Fruit fly (Drosophila melanogaster) whole organism, embryonic: ENCODE results near the gene MtnE.

ENCODE experiments used
- Ada2b ChIP-seq: fragments of 200-800 bp; sonication (Bioruptor generic); IDR thresholded peaks from 2 replicates; pipeline ENCODE4 v1.3.6; 2022; ENCODE audit warnings: missing biosample characterization, missing genetic modification characterization
- Aef1 ChIP-seq: fragments of 200-800 bp; sonication (Bioruptor generic); IDR thresholded peaks from 3 replicates; pipeline ENCODE4 v1.3.6; 2022; ENCODE audit warnings: missing biosample characterization, missing genetic modification characterization
- Atf-2 ChIP-seq: fragments of 200-800 bp; sonication (Bioruptor generic); optimal IDR thresholded peaks from 2 replicates; lab custom pipeline; 2016; ENCODE audit warnings: missing biosample characterization, missing genetic modification characterization
- Bgb ChIP-seq: fragments of 200-800 bp; sonication (Bioruptor generic); IDR thresholded peaks from 2 replicates; pipeline ENCODE4 v1.3.6; 2022; ENCODE audit warnings: missing biosample characterization, missing genetic modification characterization; ENCODE audit not compliant: partially characterized antibody
- CG10274 ChIP-seq: fragments of 200-800 bp; sonication (Bioruptor generic); optimal IDR thresholded peaks from 3 replicates; lab custom pipeline; 2017; ENCODE audit warnings: missing biosample characterization, mild to moderate bottlenecking, missing genetic modification characterization
- CG10543 ChIP-seq: fragments of 200-800 bp; sonication (Bioruptor generic); optimal IDR thresholded peaks from 3 replicates; lab custom pipeline; 2017; ENCODE audit warnings: missing biosample characterization, mild to moderate bottlenecking, missing genetic modification characterization, moderate library complexity
- CG10654 ChIP-seq: fragments of 200-800 bp; sonication (Bioruptor generic); optimal IDR thresholded peaks from 2 replicates; lab custom pipeline; 2016; ENCODE audit warnings: missing biosample characterization, missing genetic modification characterization
- CG11504 ChIP-seq: fragments of 200-800 bp; sonication (Bioruptor generic); optimal IDR thresholded peaks from 3 replicates; lab custom pipeline; 2019; ENCODE audit warnings: missing biosample characterization, mild to moderate bottlenecking, missing genetic modification characterization, moderate library complexity
- CG11695 ChIP-seq: fragments of 200-800 bp; sonication (Bioruptor generic); IDR thresholded peaks from 3 replicates; pipeline ENCODE4 v1.3.6; 2022; ENCODE audit warnings: missing biosample characterization, missing genetic modification characterization
- CG12769 ChIP-seq: fragments of 200-800 bp; sonication (Bioruptor generic); optimal IDR thresholded peaks from 2 replicates; lab custom pipeline; 2019; ENCODE audit warnings: missing biosample characterization, mild to moderate bottlenecking, missing genetic modification characterization, moderate library complexity
- CG13424 ChIP-seq: fragments of 200-800 bp; sonication (Bioruptor generic); optimal IDR thresholded peaks from 2 replicates; lab custom pipeline; 2019; ENCODE audit warnings: missing biosample characterization, mild to moderate bottlenecking, missing genetic modification characterization, moderate library complexity
- CG16863 ChIP-seq: fragments of 200-800 bp; sonication (Bioruptor generic); optimal IDR thresholded peaks from 3 replicates; lab custom pipeline; 2016; ENCODE audit warnings: missing biosample characterization, missing genetic modification characterization
- CG17361 ChIP-seq: fragments of 200-800 bp; sonication (Bioruptor generic); IDR thresholded peaks from 3 replicates; pipeline ENCODE4 v1.3.6; 2022; ENCODE audit warnings: missing biosample characterization, missing genetic modification characterization
- CG17802 ChIP-seq: fragments of 200-800 bp; sonication (Bioruptor generic); optimal IDR thresholded peaks from 2 replicates; lab custom pipeline; 2018; ENCODE audit warnings: missing biosample characterization, mild to moderate bottlenecking, missing genetic modification characterization, moderate library complexity
- CG2678 ChIP-seq: fragments of 200-800 bp; sonication (Bioruptor generic); optimal IDR thresholded peaks from 3 replicates; lab custom pipeline; 2019; ENCODE audit warnings: missing biosample characterization, mild to moderate bottlenecking, missing genetic modification characterization, moderate library complexity
- CG34224 ChIP-seq: fragments of 200-800 bp; sonication (Bioruptor generic); IDR thresholded peaks from 3 replicates; pipeline ENCODE4 v1.3.6; 2022; ENCODE audit warnings: missing biosample characterization, missing genetic modification characterization; ENCODE audit not compliant: partially characterized antibody
- CG4360 ChIP-seq: fragments of 200-800 bp; sonication (Bioruptor generic); IDR thresholded peaks from 2 replicates; pipeline ENCODE4 v1.3.6; 2022; ENCODE audit warnings: missing biosample characterization, missing genetic modification characterization
- CG7745 ChIP-seq: fragments of 200-800 bp; sonication (Bioruptor generic); optimal IDR thresholded peaks from 2 replicates; lab custom pipeline; 2018; ENCODE audit warnings: missing biosample characterization, mild to moderate bottlenecking, missing genetic modification characterization, moderate library complexity
- CG8290 ChIP-seq, 3 experiments: fragments of 200-800 bp; sonication (Bioruptor generic); optimal IDR thresholded peaks; 2 replicates each; lab custom pipeline; 2016 to 2019; ENCODE audit warnings: missing biosample characterization in 3 of 3, missing genetic modification characterization in 3 of 3, mild to moderate bottlenecking in 2 of 3, moderate library complexity in 1 of 3
- CTCF ChIP-seq: fragments of 200-800 bp; sonication (Bioruptor generic); optimal IDR thresholded peaks from 2 replicates; lab custom pipeline; 2017; ENCODE audit warnings: missing biosample characterization, mild to moderate bottlenecking, missing genetic modification characterization, moderate library complexity
- CoRest ChIP-seq: fragments of 200-800 bp; sonication (Bioruptor generic); optimal IDR thresholded peaks from 3 replicates; lab custom pipeline; 2018; ENCODE audit warnings: missing biosample characterization, mild to moderate bottlenecking, missing genetic modification characterization, moderate library complexity
- D19A ChIP-seq: fragments of 200-800 bp; optimal IDR thresholded peaks from 3 replicates; lab custom pipeline; 2019; ENCODE audit warnings: missing biosample characterization, mild to moderate bottlenecking, missing genetic modification characterization, moderate library complexity
- Dbx ChIP-seq: fragments of 200-800 bp; sonication (Bioruptor generic); IDR thresholded peaks from 3 replicates; pipeline ENCODE4 v1.3.6; 2022; ENCODE audit warnings: missing biosample characterization, missing genetic modification characterization
- Dll ChIP-seq: fragments of 200-800 bp; sonication (Bioruptor generic); IDR thresholded peaks from 4 replicates; pipeline ENCODE4 v1.3.6; 2022; ENCODE audit warnings: missing biosample characterization, missing genetic modification characterization; ENCODE audit not compliant: partially characterized antibody
- Dp ChIP-seq: fragments of 200-800 bp; sonication (Bioruptor generic); optimal IDR thresholded peaks from 2 replicates; lab custom pipeline; 2018; ENCODE audit warnings: missing biosample characterization, mild to moderate bottlenecking, missing genetic modification characterization, moderate library complexity
- Eip74EF ChIP-seq, 2 experiments: fragments of 200-800 bp in 1 of 2; fragments of >200 bp in 1 of 2; sonication (Bioruptor generic) in 1 of 2; optimal IDR thresholded peaks; 2 replicates each; lab custom pipeline; 2017 to 2019; ENCODE audit warnings: missing biosample characterization in 2 of 2, missing genetic modification characterization in 2 of 2, mild to moderate bottlenecking in 1 of 2, moderate library complexity in 1 of 2
- Hr51 ChIP-seq, 2 experiments: fragments of 200-800 bp; sonication (Bioruptor generic); optimal IDR thresholded peaks; 2 replicates in 1 of 2; 3 replicates in 1 of 2; lab custom pipeline; 2016 to 2018; ENCODE audit warnings: missing biosample characterization in 2 of 2, missing genetic modification characterization in 2 of 2, mild to moderate bottlenecking in 1 of 2, moderate library complexity in 1 of 2
- Hr78 ChIP-seq, 2 experiments: fragments of 200-800 bp in 1 of 2; fragments of >200 bp in 1 of 2; sonication (Bioruptor generic) in 1 of 2; optimal IDR thresholded peaks; 2 replicates each; lab custom pipeline; 2017 to 2019; ENCODE audit warnings: missing biosample characterization in 2 of 2, missing genetic modification characterization in 2 of 2, mild to moderate bottlenecking in 1 of 2, moderate library complexity in 1 of 2
- MBD-R2 ChIP-seq: fragments of 200-800 bp; sonication (Bioruptor generic); IDR thresholded peaks from 2 replicates; pipeline ENCODE4 v1.3.6; 2022; ENCODE audit warnings: missing biosample characterization, missing genetic modification characterization
- Med ChIP-seq: fragments of 200-800 bp; sonication (Bioruptor generic); peaks from one replicate; lab custom pipeline; 2016; ENCODE audit warnings: missing biosample characterization, missing genetic modification characterization, mild to moderate bottlenecking, inconsistent platforms, moderate library complexity
- Rx ChIP-seq: fragments of 200-800 bp; sonication (Bioruptor generic); IDR thresholded peaks from 2 replicates; pipeline ENCODE4 v1.3.6; 2022; ENCODE audit warnings: missing biosample characterization, missing genetic modification characterization
- abd-A ChIP-seq: fragments of 200-800 bp; sonication (Bioruptor generic); optimal IDR thresholded peaks from 3 replicates; lab custom pipeline; 2019; ENCODE audit warnings: missing biosample characterization, mild to moderate bottlenecking, missing genetic modification characterization, moderate library complexity
- aop ChIP-seq: fragments of 200-800 bp; sonication (Bioruptor generic); IDR thresholded peaks from 2 replicates; pipeline ENCODE4 v1.3.6; 2022; ENCODE audit warnings: missing biosample characterization, missing genetic modification characterization
- ara ChIP-seq: fragments of 200-800 bp; sonication (Bioruptor generic); IDR thresholded peaks from 2 replicates; pipeline ENCODE4 v1.3.6; 2022; ENCODE audit warnings: missing biosample characterization, missing genetic modification characterization
- cad ChIP-seq: fragments of >200 bp; optimal IDR thresholded peaks from 2 replicates; lab custom pipeline; 2017; ENCODE audit warnings: missing biosample characterization, missing genetic modification characterization
- cg ChIP-seq: fragments of 200-800 bp; sonication (Bioruptor generic); optimal IDR thresholded peaks from 3 replicates; lab custom pipeline; 2019; ENCODE audit warnings: missing biosample characterization, mild to moderate bottlenecking, missing genetic modification characterization, moderate library complexity
- chinmo ChIP-seq: fragments of 200-800 bp; sonication (Bioruptor generic); IDR thresholded peaks from 4 replicates; pipeline ENCODE4 v1.3.6; 2022; ENCODE audit warnings: missing biosample characterization, missing genetic modification characterization; ENCODE audit not compliant: partially characterized antibody
- crol ChIP-seq: fragments of 200-800 bp; sonication (Bioruptor generic); IDR thresholded peaks from 2 replicates; pipeline ENCODE4 v1.3.6; 2022; ENCODE audit warnings: missing biosample characterization, missing genetic modification characterization
- dmrt99B ChIP-seq: fragments of 200-800 bp; sonication (Bioruptor generic); optimal IDR thresholded peaks from 2 replicates; lab custom pipeline; 2018; ENCODE audit warnings: missing biosample characterization, mild to moderate bottlenecking, missing genetic modification characterization, moderate library complexity
- lola ChIP-seq, 3 experiments: fragments of >200 bp in 2 of 3; fragments of 200-800 bp in 1 of 3; sonication (Bioruptor generic) in 1 of 3; optimal IDR thresholded peaks; 2 replicates each; lab custom pipeline; 2017 to 2019; ENCODE audit warnings: missing biosample characterization in 3 of 3, missing genetic modification characterization in 3 of 3, mild to moderate bottlenecking in 1 of 3, moderate library complexity in 1 of 3
- nerfin-1 ChIP-seq: fragments of 200-800 bp; sonication (Bioruptor generic); optimal IDR thresholded peaks from 3 replicates; lab custom pipeline; 2019; ENCODE audit warnings: missing biosample characterization, mild to moderate bottlenecking, missing genetic modification characterization, moderate library complexity
- org-1 ChIP-seq: fragments of 200-800 bp; sonication (Bioruptor generic); optimal IDR thresholded peaks from 2 replicates; lab custom pipeline; 2017; ENCODE audit warnings: missing biosample characterization, missing genetic modification characterization
- sens ChIP-seq: fragments of 200-800 bp; sonication (Bioruptor generic); peaks from one replicate; lab custom pipeline; 2016; ENCODE audit warnings: missing biosample characterization, missing genetic modification characterization
- seq ChIP-seq: fragments of 200-800 bp; sonication (Bioruptor generic); IDR thresholded peaks from 2 replicates; pipeline ENCODE4 v1.3.6; 2022; ENCODE audit warnings: missing biosample characterization, missing genetic modification characterization
- shn ChIP-seq: fragments of 200-800 bp; sonication (Bioruptor generic); optimal IDR thresholded peaks from 3 replicates; lab custom pipeline; 2016; ENCODE audit warnings: missing biosample characterization, missing genetic modification characterization
- sr ChIP-seq: fragments of 200-800 bp; sonication (Bioruptor generic); IDR thresholded peaks from 3 replicates; pipeline ENCODE4 v1.3.6; 2022; ENCODE audit warnings: missing biosample characterization, missing genetic modification characterization
- tgo ChIP-seq: fragments of 200-800 bp; sonication (Bioruptor generic); IDR thresholded peaks from 3 replicates; pipeline ENCODE4 v1.3.6; 2022; ENCODE audit warnings: missing biosample characterization, missing genetic modification characterization
- unc-4 ChIP-seq: fragments of 200-800 bp; sonication (Bioruptor generic); IDR thresholded peaks from 2 replicates; pipeline ENCODE4 v1.3.6; 2022; ENCODE audit warnings: missing biosample characterization, missing genetic modification characterization; ENCODE audit not compliant: partially characterized antibody

Gene MtnE

dm6 chr3R:20560668-20561226 lies 26.2 kb upstream of the MtnE start, which contains the start of gene CG5191 (continued):
- TF ChIP-seq sens (GFP tag; lab: Kevin White, UChicago) = peak; percentile 41
- TF ChIP-seq CG2678 (tag; lab: Kevin White, UChicago) = peak; percentile 15
- peak; percentile 71 for TF ChIP-seq MBD-R2 (GFP tag; lab: Robert Waterston, UW)
- peak; percentile 55; the same call in 3 of the 4 replicates for TF ChIP-seq Dll (GFP tag; lab: Robert Waterston, UW)
- TF ChIP-seq CG4360 (GFP tag; lab: Robert Waterston, UW) = peak; percentile 81
- TF ChIP-seq Med = peak; percentile 4
- TF ChIP-seq CoRest (tag; lab: Kevin White, UChicago) = peak; percentile 13
- no peak for TF ChIP-seq org-1 (GFP tag; lab: Kevin White, UChicago)
- peak; percentile 97 for TF ChIP-seq CG7745 (tag; lab: Kevin White, UChicago)
- no peak; the same call in 1 of the 2 replicates for TF ChIP-seq Ada2b (GFP tag; lab: Robert Waterston, UW)
- peak in 1 of 2 experiments; percentile 5 for TF ChIP-seq Eip74EF (GFP tag; optimal IDR thresholded peaks at IDR 0.05; lab: Kevin White, UChicago)
- TF ChIP-seq Rx (GFP tag; lab: Robert Waterston, UW) = no peak
- no peak for TF ChIP-seq Dbx (GFP tag; lab: Robert Waterston, UW)
- TF ChIP-seq crol (GFP tag; lab: Robert Waterston, UW) = peak; percentile 35; the same call in 1 of the 2 replicates
- TF ChIP-seq CG10543 (GFP tag; lab: Kevin White, UChicago) = peak; percentile 12
- TF ChIP-seq CG16863 (GFP tag; lab: Kevin White, UChicago) = no peak
- TF ChIP-seq CG17802 (tag; lab: Kevin White, UChicago) = no peak
- TF ChIP-seq ara (GFP tag; lab: Robert Waterston, UW) = 0 out of 2 replicates have a peak, but pooled peaks have one; percentile 12
- TF ChIP-seq cad (GFP tag; lab: Kevin White, UChicago) = peak; percentile 23
- TF ChIP-seq Hr51 (GFP tag; optimal IDR thresholded peaks at IDR 0.05; lab: Kevin White, UChicago) = peak in 1 of 2 experiments; percentile 12
- 0 out of 3 replicates have a peak, but pooled peaks have one; percentile 15 for TF ChIP-seq CG17361 (GFP tag; lab: Robert Waterston, UW)
- TF ChIP-seq Hr78 (GFP tag; optimal IDR thresholded peaks at IDR 0.05; lab: Kevin White, UChicago) = peak in 1 of 2 experiments; percentile 32
- TF ChIP-seq Bgb (GFP tag; lab: Robert Waterston, UW) = peak; percentile 54
- TF ChIP-seq Aef1 = peak; percentile 42; the same call in 1 of the 3 replicates
- TF ChIP-seq unc-4 (GFP tag; lab: Robert Waterston, UW) = 0 out of 2 replicates have a peak, but pooled peaks have one; percentile 31
- TF ChIP-seq CTCF (GFP tag; lab: Kevin White, UChicago) = no peak
- no peak for TF ChIP-seq nerfin-1 (tag; lab: Kevin White, UChicago)
- TF ChIP-seq sr (GFP tag; lab: Robert Waterston, UW) = 0 out of 3 replicates have a peak, but pooled peaks have one; percentile 7
- peak; percentile 39 for TF ChIP-seq D19A (tag; lab: Kevin White, UChicago)
- no peak for TF ChIP-seq shn (GFP tag; lab: Kevin White, UChicago)
- TF ChIP-seq tgo (GFP tag; lab: Robert Waterston, UW) = no peak
- TF ChIP-seq cg (GFP tag; lab: Kevin White, UChicago) = peak; percentile 12
- TF ChIP-seq CG8290 (GFP tag; optimal IDR thresholded peaks at IDR 0.05; lab: Kevin White, UChicago) = no peak
- peak in 1 of 2 experiments; percentile 43 for TF ChIP-seq CG8290 (tag; optimal IDR thresholded peaks at IDR 0.05; lab: Kevin White, UChicago)
- TF ChIP-seq CG13424 (tag; lab: Kevin White, UChicago) = no peak
- TF ChIP-seq CG11504 = peak; percentile 33
- TF ChIP-seq dmrt99B = peak; percentile 16
- TF ChIP-seq Atf-2 = no peak
- peak; percentile 34 for TF ChIP-seq abd-A
- TF ChIP-seq seq (GFP tag; lab: Robert Waterston, UW) = peak; percentile 21; the same call in 1 of the 2 replicates
- TF ChIP-seq Dp (GFP tag; lab: Kevin White, UChicago) = no peak
- TF ChIP-seq CG12769 = peak; percentile 12
- 0 out of 3 replicates have a peak, but pooled peaks have one; percentile 20 for TF ChIP-seq CG34224 (GFP tag; lab: Robert Waterston, UW)
- TF ChIP-seq CG11695 (GFP tag; lab: Robert Waterston, UW) = no peak
- peak; percentile 84; the same call in 1 of the 4 replicates for TF ChIP-seq chinmo (GFP tag; lab: Robert Waterston, UW)
- no peak for TF ChIP-seq CG10274
- TF ChIP-seq aop (GFP tag; lab: Robert Waterston, UW) = no peak
- peak in 1 of 3 experiments; percentile 23 for TF ChIP-seq lola (GFP tag; optimal IDR thresholded peaks at IDR 0.05; lab: Kevin White, UChicago)
- TF ChIP-seq CG10654 = no peak
